Worm (Caenorhabditis elegans): Measurements from ENCODE around the gene C16A11.4.

Gene C16A11.4

DNA sequence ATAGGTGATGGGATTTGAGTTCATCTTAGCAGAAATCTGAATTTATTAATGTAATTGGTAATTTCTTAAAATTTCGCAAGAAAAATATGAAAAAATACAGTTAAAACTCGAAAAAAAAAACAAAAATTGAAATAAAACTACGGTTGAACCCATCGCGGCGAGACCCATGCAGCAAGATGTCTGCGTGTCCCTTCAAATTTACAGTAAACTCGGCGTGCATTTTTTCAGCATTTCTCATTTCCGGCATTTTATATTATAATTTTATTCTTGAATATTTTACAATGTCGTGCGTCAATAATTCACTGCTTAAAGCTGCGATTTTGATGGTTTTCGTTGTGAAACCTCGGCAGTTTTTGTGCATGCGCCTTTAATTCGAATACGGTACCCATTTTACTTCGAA lies 9.1 kb downstream of the C16A11.4 start, which contains the start of gene fbxc-43:
Gene fbxc-43, minus strand, starts transcription at position 38 of the 400 bp plus-strand sequence.
- TF ChIP-seq Y67H2A.10 (GFP tag; conservative IDR thresholded peaks at IDR 0.05) (no peak), F33H1.4 (GFP tag; IDR thresholded peaks at IDR 0.05) (peak; percentile 75), mes-4 (tag; optimal IDR thresholded peaks at IDR 0.05) (no peak), xnd-1 (tag; optimal IDR thresholded peaks at IDR 0.05) (peak; percentile 63), chd-7 (tag; optimal IDR thresholded peaks at IDR 0.05) (no peak), lsl-1 (GFP tag; optimal IDR thresholded peaks at IDR 0.05) (peak; percentile 72), him-1 (tag; optimal IDR thresholded peaks at IDR 0.05) (peak; percentile 24)

ce11 chrII:4237701-4238214 lies 10.9 kb downstream of the C16A11.4 start, which contains the start of the genes fbxc-44 and C16A11.2:
fbxc-44 (minus strand) TSS chrII:4237751.
C16A11.2 (plus strand) TSS chrII:4238203.
- TF ChIP-seq mcd-1 (GFP tag; IDR thresholded peaks at IDR 0.05) (peak; percentile 52; the same call in 1 of the 2 replicates), efl-1 (GFP tag; optimal IDR thresholded peaks at IDR 0.05) (peak; percentile 5), pbrm-1 (GFP tag; IDR thresholded peaks at IDR 0.05) (0 out of 2 replicates have a peak, but pooled peaks have one; percentile 40), Y53F4B.3 (GFP tag; IDR thresholded peaks at IDR 0.05) (no peak), snpc-4 (GFP tag; optimal IDR thresholded peaks at IDR 0.05) (no peak), snpc-4 (tag; optimal IDR thresholded peaks at IDR 0.05) (peak in 2 of 4 experiments; percentile 4 to 57), lsl-1 (GFP tag; optimal IDR thresholded peaks at IDR 0.05) (peak; percentile 96), tbp1 (GFP tag; optimal IDR thresholded peaks at IDR 0.05) (peak; percentile 26), ekl-4 (GFP tag; IDR thresholded peaks at IDR 0.05) (no peak; the same call in 1 of the 2 replicates), unc-62 (GFP tag; optimal IDR thresholded peaks at IDR 0.05) (no peak), ceh-100 (GFP tag; IDR thresholded peaks at IDR 0.05) (peak; percentile 24; the same call in 1 of the 2 replicates), ztf-3 (GFP tag; optimal IDR thresholded peaks at IDR 0.05) (no peak), madf-6 (GFP tag; IDR thresholded peaks at IDR 0.05) (peak; percentile 92), hsf-1 (GFP tag; IDR thresholded peaks at IDR 0.05) (no peak), aptf-3 (GFP tag; IDR thresholded peaks at IDR 0.05) (no peak), F57C9.4 (tag; optimal IDR thresholded peaks at IDR 0.05) (no peak), hlh-12 (tag; optimal IDR thresholded peaks at IDR 0.05) (no peak), T26A5.8 (tag; optimal IDR thresholded peaks at IDR 0.05) (no peak), cebp-2 (GFP tag; IDR thresholded peaks at IDR 0.05) (no peak), lag-1 (GFP tag; IDR thresholded peaks at IDR 0.05) (no peak), snpc-1.3 (tag; optimal IDR thresholded peaks at IDR 0.05; ENCODE audit: insufficient read depth) (peak; percentile 17), fkh-3 (tag; optimal IDR thresholded peaks at IDR 0.05) (no peak), rpc-1 (optimal IDR thresholded peaks at IDR 0.05) (peak; percentile 13), rpc-1 (tag; optimal IDR thresholded peaks at IDR 0.05) (no peak), dox-1 (GFP tag; IDR thresholded peaks at IDR 0.05) (no peak), tlf-1 (GFP tag; optimal IDR thresholded peaks at IDR 0.05) (peak; percentile 39), D2030.7 (GFP tag; IDR thresholded peaks at IDR 0.05) (peak; percentile 56; the same call in 1 of the 2 replicates), somi-1 (GFP tag; optimal IDR thresholded peaks at IDR 0.05) (no peak), xnd-1 (tag; optimal IDR thresholded peaks at IDR 0.05) (peak; percentile 96), madf-8 (GFP tag; conservative IDR thresholded peaks at IDR 0.05) (peak; percentile 83), unc-130 (GFP tag; optimal IDR thresholded peaks at IDR 0.05) (peak; percentile 31), mxl-1 (tag; optimal IDR thresholded peaks at IDR 0.05) (no peak), K12H6.12 (tag; optimal IDR thresholded peaks at IDR 0.05) (no peak), ets-4 (GFP tag; optimal IDR thresholded peaks at IDR 0.05) (no peak), egl-44 (GFP tag; IDR thresholded peaks at IDR 0.05) (no peak), athp-1 (tag; optimal IDR thresholded peaks at IDR 0.05) (peak; percentile 47), attf-5 (GFP tag; optimal IDR thresholded peaks at IDR 0.05) (no peak), nhr-179 (tag; optimal IDR thresholded peaks at IDR 0.05) (no peak), ceh-40 (GFP tag; IDR thresholded peaks at IDR 0.05) (no peak), lin-40 (tag; optimal IDR thresholded peaks at IDR 0.05) (no peak), let-607 (tag; optimal IDR thresholded peaks at IDR 0.05) (peak in 1 of 2 experiments; percentile 9), hmg-20 (GFP tag; IDR thresholded peaks at IDR 0.05) (no peak), ceh-91 (GFP tag; IDR thresholded peaks at IDR 0.05) (peak; percentile 59; the same call in 1 of the 2 replicates), him-1 (tag; optimal IDR thresholded peaks at IDR 0.05) (peak; percentile 48)

Data from whole organism, young adult.